In genomic region chrX:6856332-6856995, dm6 we compare ENCODE assay signal across 1 fruit fly cellular context.
A peak's percentile ranks its signal among the peaks of the same experiment; 100 is the strongest.
TF ChIP-seq lines count a peak whose summit lies in the region.

No protein-coding gene starts in this region.

TF ChIP-seq in whole organism, embryonic, 481 proteins besides CTCF, POLR2A, EP300 and RAD21 (continued from another document and continues in another):
- TF ChIP-seq Deaf1 (tag; optimal IDR thresholded peaks at IDR 0.05; lab: Kevin White, UChicago) (peak; percentile 38), slou (GFP tag; optimal IDR thresholded peaks at IDR 0.05; lab: Kevin White, UChicago) (no peak), lmd (GFP tag; IDR thresholded peaks at IDR 0.05; lab: Robert Waterston, UW) (peak; percentile 81), cwo (GFP tag; optimal IDR thresholded peaks at IDR 0.05; lab: Kevin White, UChicago) (peak; percentile 41), CG7372 (GFP tag; IDR thresholded peaks at IDR 0.05; lab: Robert Waterston, UW) (peak; percentile 70), Ets97D (GFP tag; optimal IDR thresholded peaks at IDR 0.05; lab: Kevin White, UChicago) (no peak), CG31365 (tag; optimal IDR thresholded peaks at IDR 0.05; lab: Kevin White, UChicago) (no peak), CG8281 (tag; optimal IDR thresholded peaks at IDR 0.05; lab: Kevin White, UChicago) (peak; percentile 17), nerfin-1 (tag; optimal IDR thresholded peaks at IDR 0.05; lab: Kevin White, UChicago) (peak; percentile 2), CG12236 (GFP tag; optimal IDR thresholded peaks at IDR 0.05; lab: Kevin White, UChicago) (no peak), lbe (GFP tag; optimal IDR thresholded peaks at IDR 0.05; lab: Kevin White, UChicago) (peak; percentile 3), lola (GFP tag; optimal IDR thresholded peaks at IDR 0.05; lab: Kevin White, UChicago) (peak in 2 of 3 experiments; percentile 1 to 16), CG12155 (GFP tag; optimal IDR thresholded peaks at IDR 0.05; lab: Kevin White, UChicago) (peak; percentile 26), Bgb (GFP tag; IDR thresholded peaks at IDR 0.05; lab: Robert Waterston, UW; ENCODE audit: partially characterized antibody) (no peak), dimm (GFP tag; IDR thresholded peaks at IDR 0.05; lab: Robert Waterston, UW) (peak; percentile 26; the same call in 1 of the 2 replicates), CG3281 (GFP tag; optimal IDR thresholded peaks at IDR 0.05; lab: Kevin White, UChicago) (peak; percentile 69), tap (tag; optimal IDR thresholded peaks at IDR 0.05; lab: Kevin White, UChicago) (peak; percentile 70), dm (GFP tag; optimal IDR thresholded peaks at IDR 0.05; lab: Kevin White, UChicago) (no peak), C15 (GFP tag; IDR thresholded peaks at IDR 0.05; lab: Robert Waterston, UW) (0 out of 3 replicates have a peak, but pooled peaks have one; percentile 45), run (tag; optimal IDR thresholded peaks at IDR 0.05; lab: Kevin White, UChicago) (peak; percentile 50), CG4404 (GFP tag; IDR thresholded peaks at IDR 0.05; lab: Robert Waterston, UW) (0 out of 2 replicates have a peak, but pooled peaks have one; percentile 6), CG4617 (GFP tag; optimal IDR thresholded peaks at IDR 0.05; lab: Kevin White, UChicago; ENCODE audit: borderline replicate concordance) (no peak), CG17359 (tag; optimal IDR thresholded peaks at IDR 0.05; lab: Kevin White, UChicago) (peak; percentile 82), trh (GFP tag; optimal IDR thresholded peaks at IDR 0.05; lab: Kevin White, UChicago) (peak; percentile 8), row (GFP tag; IDR thresholded peaks at IDR 0.05; lab: Robert Waterston, UW) (peak; percentile 84), ttk (GFP tag; IDR thresholded peaks at IDR 0.05; lab: Robert Waterston, UW) (peak; percentile 73), Taf1 (GFP tag; IDR thresholded peaks at IDR 0.05; lab: Robert Waterston, UW) (peak; percentile 61), crol (GFP tag; IDR thresholded peaks at IDR 0.05; lab: Robert Waterston, UW) (peak; percentile 85), Drgx (GFP tag; IDR thresholded peaks at IDR 0.05; lab: Robert Waterston, UW) (peak; percentile 70), otp (GFP tag; IDR thresholded peaks at IDR 0.05; lab: Robert Waterston, UW) (0 out of 3 replicates have a peak, but pooled peaks have one; percentile 25), E2f2 (GFP tag; IDR thresholded peaks at IDR 0.05; lab: Robert Waterston, UW) (peak; percentile 49; the same call in 1 of the 2 replicates), NFAT (GFP tag; IDR thresholded peaks at IDR 0.05; lab: Robert Waterston, UW) (peak; percentile 38; the same call in 1 of the 2 replicates), CG8924 (tag; optimal IDR thresholded peaks at IDR 0.05; lab: Kevin White, UChicago) (peak; percentile 71), H2.0 (GFP tag; IDR thresholded peaks at IDR 0.05; lab: Robert Waterston, UW) (peak; percentile 57; the same call in 1 of the 2 replicates), Blimp-1 (GFP tag; optimal IDR thresholded peaks at IDR 0.05; lab: Kevin White, UChicago) (peak; percentile 72), CG13296 (GFP tag; optimal IDR thresholded peaks at IDR 0.05; lab: Kevin White, UChicago) (peak; percentile 45), chinmo (GFP tag; IDR thresholded peaks at IDR 0.05; lab: Robert Waterston, UW; ENCODE audit: partially characterized antibody) (no peak), seq (GFP tag; IDR thresholded peaks at IDR 0.05; lab: Robert Waterston, UW) (peak; percentile 75), CG1529 (GFP tag; optimal IDR thresholded peaks at IDR 0.05; lab: Kevin White, UChicago) (peak; percentile 33), Poxn (GFP tag; IDR thresholded peaks at IDR 0.05; lab: Robert Waterston, UW) (peak; percentile 35; the same call in 1 of the 2 replicates), CG4854 (GFP tag; optimal IDR thresholded peaks at IDR 0.05; lab: Kevin White, UChicago) (no peak), yki (optimal IDR thresholded peaks at IDR 0.05; lab: Kevin White, UChicago) (no peak), chif (GFP tag; optimal IDR thresholded peaks at IDR 0.05; lab: Kevin White, UChicago) (no peak), ranshi (GFP tag; IDR thresholded peaks at IDR 0.05; lab: Robert Waterston, UW) (peak; percentile 71), ash1 (GFP tag; optimal IDR thresholded peaks at IDR 0.05; lab: Kevin White, UChicago) (no peak), CG6854 (GFP tag; optimal IDR thresholded peaks at IDR 0.05; lab: Kevin White, UChicago) (peak; percentile 24), CG11085 (GFP tag; IDR thresholded peaks at IDR 0.05; lab: Robert Waterston, UW) (peak; percentile 47; the same call in 1 of the 2 replicates), CG4360 (GFP tag; IDR thresholded peaks at IDR 0.05; lab: Robert Waterston, UW) (no peak; the same call in 1 of the 2 replicates), CG9876 (GFP tag; optimal IDR thresholded peaks at IDR 0.05; lab: Kevin White, UChicago) (no peak), caup (GFP tag; optimal IDR thresholded peaks at IDR 0.05; lab: Kevin White, UChicago; ENCODE audit: severe bottlenecking) (peak; percentile 75), CG8765 (GFP tag; IDR thresholded peaks at IDR 0.05; lab: Robert Waterston, UW) (no peak), CG12659 (GFP tag; optimal IDR thresholded peaks at IDR 0.05; lab: Kevin White, UChicago) (peak; percentile 63), CG1233 (GFP tag; optimal IDR thresholded peaks at IDR 0.05; lab: Kevin White, UChicago) (peak; percentile 77), D (optimal IDR thresholded peaks at IDR 0.05; lab: Kevin White, UChicago) (no peak), D (GFP tag; optimal IDR thresholded peaks at IDR 0.05; lab: Kevin White, UChicago) (peak; percentile 47), sug (tag; optimal IDR thresholded peaks at IDR 0.05; lab: Kevin White, UChicago) (peak; percentile 10), E2f1 (GFP tag; IDR thresholded peaks at IDR 0.05; lab: Robert Waterston, UW) (peak; percentile 59; the same call in 1 of the 2 replicates), Vsx1 (GFP tag; optimal IDR thresholded peaks at IDR 0.05; lab: Kevin White, UChicago) (peak; percentile 54), Dbx (GFP tag; IDR thresholded peaks at IDR 0.05; lab: Robert Waterston, UW) (peak; percentile 49; the same call in 1 of the 3 replicates), Mad (GFP tag; optimal IDR thresholded peaks at IDR 0.05; lab: Kevin White, UChicago) (no peak), tup (GFP tag; optimal IDR thresholded peaks at IDR 0.05; lab: Kevin White, UChicago) (no peak), bab2 (GFP tag; optimal IDR thresholded peaks at IDR 0.05; lab: Kevin White, UChicago) (peak; percentile 7), Sox100B (GFP tag; optimal IDR thresholded peaks at IDR 0.05; lab: Kevin White, UChicago) (peak; percentile 71), CG12769 (tag; optimal IDR thresholded peaks at IDR 0.05; lab: Kevin White, UChicago) (peak; percentile 46), bcd (GFP tag; optimal IDR thresholded peaks at IDR 0.05; lab: Kevin White, UChicago) (peak; percentile 77), tio (GFP tag; optimal IDR thresholded peaks at IDR 0.05; lab: Kevin White, UChicago) (peak; percentile 18), Elba2 (GFP tag; optimal IDR thresholded peaks at IDR 0.05; lab: Kevin White, UChicago) (no peak), CG14050 (GFP tag; IDR thresholded peaks at IDR 0.05; lab: Robert Waterston, UW) (peak; percentile 61; the same call in 2 of the 3 replicates), Xrp1 (GFP tag; IDR thresholded peaks at IDR 0.05; lab: Robert Waterston, UW) (peak; percentile 81), CG9727 (GFP tag; optimal IDR thresholded peaks at IDR 0.05; lab: Kevin White, UChicago) (peak; percentile 48), Hr51 (GFP tag; optimal IDR thresholded peaks at IDR 0.05; lab: Kevin White, UChicago) (peak in 1 of 2 experiments; percentile 81), CG6689 (GFP tag; IDR thresholded peaks at IDR 0.05; lab: Robert Waterston, UW) (peak; percentile 71), zfh1 (GFP tag; IDR thresholded peaks at IDR 0.05; lab: Robert Waterston, UW) (peak; percentile 78), Abd-B (GFP tag; optimal IDR thresholded peaks at IDR 0.05; lab: Kevin White, UChicago) (peak; percentile 56), CG17568 (GFP tag; optimal IDR thresholded peaks at IDR 0.05; lab: Kevin White, UChicago) (peak; percentile 47), cad (GFP tag; optimal IDR thresholded peaks at IDR 0.05; lab: Kevin White, UChicago) (no peak), slbo (GFP tag; IDR thresholded peaks at IDR 0.05; lab: Robert Waterston, UW) (peak; percentile 82), CG11560 (tag; IDR thresholded peaks at IDR 0.05; lab: Robert Waterston, UW) (0 out of 3 replicates have a peak, but pooled peaks have one; percentile 7), CG18599 (GFP tag; optimal IDR thresholded peaks at IDR 0.05; lab: Kevin White, UChicago) (peak; percentile 70), CG11504 (tag; optimal IDR thresholded peaks at IDR 0.05; lab: Kevin White, UChicago) (peak; percentile 87), jigr1 (GFP tag; IDR thresholded peaks at IDR 0.05; lab: Robert Waterston, UW) (no peak), chm (GFP tag; IDR thresholded peaks at IDR 0.05; lab: Robert Waterston, UW) (no peak; the same call in 1 of the 2 replicates), CG10959 (GFP tag; IDR thresholded peaks at IDR 0.05; lab: Robert Waterston, UW) (peak; percentile 47), BtbVII (GFP tag; optimal IDR thresholded peaks at IDR 0.05; lab: Kevin White, UChicago) (peak; percentile 16), bsh (GFP tag; optimal IDR thresholded peaks at IDR 0.05; lab: Kevin White, UChicago) (peak in 1 of 2 experiments; percentile 78), CG2712 (tag; optimal IDR thresholded peaks at IDR 0.05; lab: Kevin White, UChicago) (peak; percentile 76), CG30403 (GFP tag; optimal IDR thresholded peaks at IDR 0.05; lab: Kevin White, UChicago) (peak; percentile 64), Atf6 (GFP tag; IDR thresholded peaks at IDR 0.05; lab: Robert Waterston, UW) (peak; percentile 55; the same call in 1 of the 2 replicates), CG10979 (tag; optimal IDR thresholded peaks at IDR 0.05; lab: Kevin White, UChicago) (peak; percentile 66), CG2120 (GFP tag; optimal IDR thresholded peaks at IDR 0.05; lab: Kevin White, UChicago) (peak; percentile 55), CG2678 (tag; optimal IDR thresholded peaks at IDR 0.05; lab: Kevin White, UChicago) (peak; percentile 85), ATbp (GFP tag; optimal IDR thresholded peaks at IDR 0.05; lab: Kevin White, UChicago) (peak; percentile 76), ind (GFP tag; optimal IDR thresholded peaks at IDR 0.05; lab: Kevin White, UChicago) (peak; percentile 65), gsb (GFP tag; IDR thresholded peaks at IDR 0.05; lab: Robert Waterston, UW) (peak; percentile 23), lab (GFP tag; optimal IDR thresholded peaks at IDR 0.05; lab: Kevin White, UChicago) (peak; percentile 82), zf30C (GFP tag; optimal IDR thresholded peaks at IDR 0.05; lab: Kevin White, UChicago) (no peak), CG13894 (tag; optimal IDR thresholded peaks at IDR 0.05; lab: Kevin White, UChicago) (peak; percentile 6), dmrt11E (tag; optimal IDR thresholded peaks at IDR 0.05; lab: Kevin White, UChicago) (peak; percentile 34), gcm (GFP tag; optimal IDR thresholded peaks at IDR 0.05; lab: Kevin White, UChicago) (peak; percentile 43), CoRest (tag; optimal IDR thresholded peaks at IDR 0.05; lab: Kevin White, UChicago) (peak; percentile 78), hkb (optimal IDR thresholded peaks at IDR 0.05; lab: Kevin White, UChicago) (no peak), hkb (GFP tag; IDR thresholded peaks at IDR 0.05; lab: Robert Waterston, UW) (peak; percentile 74), Spps (tag; optimal IDR thresholded peaks at IDR 0.05; lab: Kevin White, UChicago) (no peak), Ada2b (GFP tag; IDR thresholded peaks at IDR 0.05; lab: Robert Waterston, UW) (peak; percentile 75), CG15601 (tag; optimal IDR thresholded peaks at IDR 0.05; lab: Kevin White, UChicago) (peak; percentile 37), Aef1 (GFP tag; IDR thresholded peaks at IDR 0.05; lab: Robert Waterston, UW) (peak; percentile 75), CG18619 (GFP tag; optimal IDR thresholded peaks at IDR 0.05; lab: Kevin White, UChicago) (peak; percentile 67), lov (optimal IDR thresholded peaks at IDR 0.05; lab: Kevin White, UChicago) (no peak), lov (GFP tag; IDR thresholded peaks at IDR 0.05; lab: Robert Waterston, UW) (peak; percentile 62; the same call in 1 of the 3 replicates), Fer1 (GFP tag; optimal IDR thresholded peaks at IDR 0.05; lab: Kevin White, UChicago) (peak; percentile 41), Chrac-16 (GFP tag; optimal IDR thresholded peaks at IDR 0.05; lab: Kevin White, UChicago) (peak; percentile 48), CG6175 (GFP tag; IDR thresholded peaks at IDR 0.05; lab: Robert Waterston, UW) (0 out of 3 replicates have a peak, but pooled peaks have one; percentile 33), Rfx (GFP tag; IDR thresholded peaks at IDR 0.05; lab: Robert Waterston, UW) (peak; percentile 86), HLH4C (GFP tag; IDR thresholded peaks at IDR 0.05; lab: Robert Waterston, UW; ENCODE audit: partially characterized antibody) (no peak), Dip2 (GFP tag; IDR thresholded peaks at IDR 0.05; lab: Robert Waterston, UW) (no peak), MBD-R2 (GFP tag; IDR thresholded peaks at IDR 0.05; lab: Robert Waterston, UW) (peak; percentile 41; the same call in 1 of the 2 replicates), tin (GFP tag; optimal IDR thresholded peaks at IDR 0.05; lab: Kevin White, UChicago) (peak; percentile 60), pum (GFP tag; optimal IDR thresholded peaks at IDR 0.05; lab: Kevin White, UChicago) (peak; percentile 16), tgo (GFP tag; IDR thresholded peaks at IDR 0.05; lab: Robert Waterston, UW) (peak; percentile 85), scrt (GFP tag; optimal IDR thresholded peaks at IDR 0.05; lab: Kevin White, UChicago) (peak; percentile 51), CG4707 (GFP tag; optimal IDR thresholded peaks at IDR 0.05; lab: Kevin White, UChicago) (no peak), sd (tag; optimal IDR thresholded peaks at IDR 0.05; lab: Kevin White, UChicago) (peak; percentile 18), luna (GFP tag; optimal IDR thresholded peaks at IDR 0.05; lab: Kevin White, UChicago) (no peak), Ets65A (GFP tag; lab: Kevin White, UChicago) (peak; percentile 35), ewg (GFP tag; optimal IDR thresholded peaks at IDR 0.05; lab: Kevin White, UChicago) (peak; percentile 42), CG10274 (GFP tag; optimal IDR thresholded peaks at IDR 0.05; lab: Kevin White, UChicago) (peak; percentile 28), CG32767 (GFP tag; IDR thresholded peaks at IDR 0.05; lab: Robert Waterston, UW) (peak; percentile 50), sqz (GFP tag; optimal IDR thresholded peaks at IDR 0.05; lab: Kevin White, UChicago) (no peak), CG15269 (tag; optimal IDR thresholded peaks at IDR 0.05; lab: Kevin White, UChicago) (peak; percentile 85), CG14441 (GFP tag; IDR thresholded peaks at IDR 0.05; lab: Robert Waterston, UW) (peak; percentile 75)
